Fruit fly (Drosophila melanogaster) whole organism, wandering third instar larva: ENCODE results near the gene Sem1.
A peak's percentile ranks its signal among the peaks of the same experiment; 100 is the strongest.

Experiments
- Abd-B ChIP-seq: fragments of >200 bp; optimal IDR thresholded peaks from 2 replicates; lab custom pipeline; 2017; ENCODE audit warnings: missing biosample characterization, missing genetic modification characterization
- CG32264 ChIP-seq: fragments of 200-800 bp; sonication (Bioruptor generic); optimal IDR thresholded peaks from 2 replicates; lab custom pipeline; 2016; ENCODE audit warnings: missing biosample characterization, missing genetic modification characterization
- CG9705 ChIP-seq: fragments of 200-800 bp; sonication (Bioruptor generic); optimal IDR thresholded peaks from 2 replicates; lab custom pipeline; 2018; ENCODE audit warnings: missing biosample characterization, mild to moderate bottlenecking, missing genetic modification characterization
- CrebA ChIP-seq: fragments of 200-800 bp; sonication (Bioruptor generic); optimal IDR thresholded peaks from 2 replicates; lab custom pipeline; 2016; ENCODE audit warnings: missing biosample characterization, mild to moderate bottlenecking, missing genetic modification characterization, borderline replicate concordance
- Dfd ChIP-seq: fragments of >200 bp; optimal IDR thresholded peaks from 2 replicates; lab custom pipeline; 2017; ENCODE audit warnings: missing biosample characterization, missing genetic modification characterization
- Dif ChIP-seq: fragments of 200-275, 200-300 bp; sonication (Bioruptor generic); optimal IDR thresholded peaks from 2 replicates; lab custom pipeline; 2018; ENCODE audit warnings: missing biosample characterization, missing genetic modification characterization; ENCODE audit not compliant: partially characterized antibody
- GATAd ChIP-seq: sonication (Bioruptor generic); optimal IDR thresholded peaks from 2 replicates; lab custom pipeline; 2016; ENCODE audit warnings: missing biosample characterization, missing genetic modification characterization
- HLH106 ChIP-seq: fragments of 200-800 bp; optimal IDR thresholded peaks from 3 replicates; lab custom pipeline; 2019; ENCODE audit warnings: missing biosample characterization, mild to moderate bottlenecking, missing genetic modification characterization, moderate library complexity
- Hnf4 ChIP-seq: fragments of 200-800 bp; sonication (Bioruptor generic); optimal IDR thresholded peaks from 2 replicates; lab custom pipeline; 2016; ENCODE audit warnings: missing biosample characterization, mild to moderate bottlenecking, missing genetic modification characterization
- Hr78 ChIP-seq: fragments of >200 bp; optimal IDR thresholded peaks from 2 replicates; lab custom pipeline; 2017; ENCODE audit warnings: missing biosample characterization, missing genetic modification characterization
- Hr83 ChIP-seq: fragments of 200-300 bp; sonication (Bioruptor generic); optimal IDR thresholded peaks from 2 replicates; lab custom pipeline; 2016; ENCODE audit warnings: missing biosample characterization, mild to moderate bottlenecking, missing genetic modification characterization, moderate library complexity; ENCODE audit not compliant: poor library complexity, severe bottlenecking
- Jra ChIP-seq: sonication (Bioruptor generic); optimal IDR thresholded peaks from 2 replicates; lab custom pipeline; 2016; ENCODE audit warnings: missing biosample characterization, missing genetic modification characterization
- Mio ChIP-seq: sonication (Bioruptor generic); optimal IDR thresholded peaks from 2 replicates; lab custom pipeline; 2016; ENCODE audit warnings: missing biosample characterization, missing genetic modification characterization
- Myc ChIP-seq: fragments of >200 bp; optimal IDR thresholded peaks from 2 replicates; lab custom pipeline; 2017
- N ChIP-seq: fragments of >200 bp; optimal IDR thresholded peaks from 2 replicates; lab custom pipeline; 2018; ENCODE audit warnings: missing biosample characterization, missing external identifiers, missing genetic modification characterization
- OdsH ChIP-seq: fragments of 200-800 bp; sonication (Bioruptor generic); optimal IDR thresholded peaks from 2 replicates; lab custom pipeline; 2016; ENCODE audit warnings: missing biosample characterization, mild to moderate bottlenecking, missing genetic modification characterization
- Rel ChIP-seq, 2 experiments: fragments of 200-800 bp; sonication (Bioruptor generic) in 1 of 2; optimal IDR thresholded peaks; 2 replicates in 1 of 2; 3 replicates in 1 of 2; lab custom pipeline; 2016 to 2019; ENCODE audit warnings: mild to moderate bottlenecking in 2 of 2, missing biosample characterization in 2 of 2, missing genetic modification characterization in 2 of 2, moderate library complexity in 1 of 2
- Sp1 ChIP-seq: fragments of 200-800 bp; sonication (Bioruptor generic); optimal IDR thresholded peaks from 3 replicates; lab custom pipeline; 2019; ENCODE audit warnings: missing biosample characterization, mild to moderate bottlenecking, missing genetic modification characterization, moderate library complexity
- Vsx2 ChIP-seq: fragments of 200-300, 225-300 bp; sonication (Bioruptor generic); optimal IDR thresholded peaks from 2 replicates; lab custom pipeline; 2018; ENCODE audit warnings: missing biosample characterization, missing genetic modification characterization; ENCODE audit not compliant: partially characterized antibody
- br ChIP-seq: fragments of 200-800 bp; sonication (Bioruptor generic); optimal IDR thresholded peaks from 2 replicates; lab custom pipeline; 2016; ENCODE audit warnings: missing biosample characterization, missing genetic modification characterization
- brk ChIP-seq: fragments of 200-800 bp; sonication (Bioruptor generic); optimal IDR thresholded peaks from 2 replicates; lab custom pipeline; 2016; ENCODE audit warnings: missing biosample characterization, mild to moderate bottlenecking, missing genetic modification characterization
- dl ChIP-seq, 2 experiments: fragments of 175-275, 200-275 bp in 1 of 2; fragments of 200-275 bp in 1 of 2; sonication (Bioruptor generic); optimal IDR thresholded peaks; lab custom pipeline; 2018; ENCODE audit warnings: mild to moderate bottlenecking in 2 of 2, missing biosample characterization in 2 of 2, missing genetic modification characterization in 2 of 2, moderate library complexity in 2 of 2; ENCODE audit not compliant: partially characterized antibody in 2 of 2, insufficient read depth in 1 of 2
- dmrt93B ChIP-seq: fragments of 200-800 bp; sonication (Bioruptor generic); optimal IDR thresholded peaks from 2 replicates; lab custom pipeline; 2018; ENCODE audit warnings: missing biosample characterization, mild to moderate bottlenecking, missing genetic modification characterization
- dsf ChIP-seq: sonication (Bioruptor generic); optimal IDR thresholded peaks from 2 replicates; lab custom pipeline; 2016; ENCODE audit warnings: missing biosample characterization, missing genetic modification characterization, borderline replicate concordance
- ey ChIP-seq: fragments of 200-800 bp; sonication (Bioruptor generic); optimal IDR thresholded peaks from 2 replicates; lab custom pipeline; 2016; ENCODE audit warnings: missing biosample characterization, missing genetic modification characterization
- foxo ChIP-seq, 2 experiments: fragments of 200-800 bp; sonication (Bioruptor generic); optimal IDR thresholded peaks; 2 replicates in 1 of 2; 3 replicates in 1 of 2; lab custom pipeline; 2016 to 2017; ENCODE audit warnings: missing biosample characterization in 2 of 2, missing genetic modification characterization in 2 of 2
- fru ChIP-seq: fragments of 200-800 bp; sonication (Bioruptor generic); optimal IDR thresholded peaks from 3 replicates; lab custom pipeline; 2016; ENCODE audit warnings: missing biosample characterization, mild to moderate bottlenecking, missing genetic modification characterization
- h ChIP-seq: fragments of 200-800 bp; sonication (Bioruptor generic); optimal IDR thresholded peaks from 3 replicates; lab custom pipeline; 2016; ENCODE audit warnings: missing biosample characterization, mild to moderate bottlenecking, missing genetic modification characterization
- jim ChIP-seq: fragments of 175-275, 200-325 bp; sonication (Bioruptor generic); optimal IDR thresholded peaks from 2 replicates; lab custom pipeline; 2016; ENCODE audit warnings: missing biosample characterization, mild to moderate bottlenecking, missing genetic modification characterization
- lola ChIP-seq: fragments of >200 bp; optimal IDR thresholded peaks from 2 replicates; lab custom pipeline; 2017; ENCODE audit warnings: missing biosample characterization, missing genetic modification characterization
- pan ChIP-seq: fragments of >200 bp; optimal IDR thresholded peaks from 2 replicates; lab custom pipeline; 2017
- psq ChIP-seq: fragments of 200-800 bp; sonication (Bioruptor generic); optimal IDR thresholded peaks from 3 replicates; lab custom pipeline; 2017; ENCODE audit warnings: missing biosample characterization, mild to moderate bottlenecking, missing genetic modification characterization, moderate library complexity
- rgr ChIP-seq: fragments of 200-800 bp; sonication (Bioruptor generic); optimal IDR thresholded peaks from 3 replicates; lab custom pipeline; 2016; ENCODE audit warnings: missing biosample characterization, mild to moderate bottlenecking, missing genetic modification characterization
- sage ChIP-seq: fragments of 200-800 bp; sonication (Bioruptor generic); optimal IDR thresholded peaks from 2 replicates; lab custom pipeline; 2016; ENCODE audit warnings: missing biosample characterization, mild to moderate bottlenecking, missing genetic modification characterization
- sv ChIP-seq: fragments of 200-800 bp; sonication (Bioruptor generic); optimal IDR thresholded peaks from 3 replicates; lab custom pipeline; 2016; ENCODE audit warnings: missing biosample characterization, missing genetic modification characterization
- tai ChIP-seq: sonication (Bioruptor generic); optimal IDR thresholded peaks from 2 replicates; lab custom pipeline; 2016; ENCODE audit warnings: missing biosample characterization, missing genetic modification characterization
- usp ChIP-seq: fragments of >200 bp; optimal IDR thresholded peaks from 2 replicates; lab custom pipeline; 2017; ENCODE audit warnings: missing biosample characterization, missing genetic modification characterization
- woc ChIP-seq: sonication (Bioruptor generic); optimal IDR thresholded peaks from 2 replicates; lab custom pipeline; 2016; ENCODE audit warnings: missing biosample characterization, mild to moderate bottlenecking, missing genetic modification characterization

The Sem1 gene

DNA sequence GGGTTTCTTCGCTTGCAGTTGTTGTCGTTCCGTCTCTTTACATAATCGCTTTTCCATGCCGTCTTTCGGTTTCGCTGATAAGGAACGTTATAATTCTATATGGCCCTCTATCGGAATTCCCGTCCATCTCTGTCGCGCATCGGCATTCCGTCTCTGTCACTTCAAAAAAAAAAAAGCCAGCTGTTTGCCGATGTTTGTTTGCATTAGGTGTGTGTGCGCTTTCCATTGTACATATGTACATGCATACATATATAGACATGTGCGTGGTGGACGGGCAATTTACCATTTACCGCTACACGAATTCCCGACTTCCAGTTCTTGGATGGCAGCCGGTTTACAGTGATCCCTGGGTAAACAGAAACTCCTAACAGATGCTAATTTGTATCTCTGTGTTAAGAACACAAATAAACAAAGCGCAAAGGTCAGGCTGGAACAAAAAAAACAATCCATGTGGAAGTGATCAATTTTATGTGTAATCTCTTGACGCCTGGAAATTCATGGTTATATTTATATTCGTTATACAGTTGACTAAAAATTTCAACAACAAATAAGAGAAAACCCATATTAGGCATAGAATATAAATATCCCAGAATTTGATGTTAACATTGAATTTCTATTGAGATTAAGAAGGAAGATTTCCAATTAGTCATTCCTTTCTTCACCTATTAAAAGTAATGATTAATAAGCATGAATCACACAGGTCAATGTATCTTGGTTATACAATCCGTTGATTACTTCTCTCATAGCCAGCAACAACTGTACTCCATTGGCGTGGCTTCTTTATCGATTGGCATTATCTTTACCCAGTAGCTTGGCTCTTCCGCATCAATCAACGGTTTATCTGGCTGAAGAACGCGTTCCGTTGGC is 20.5 kb upstream of the Sem1 start:
- TF ChIP-seq h (GFP tag; lab: Kevin White, UChicago) (peak; percentile 14), foxo (GFP tag; optimal IDR thresholded peaks at IDR 0.05; lab: Kevin White, UChicago) (peak in 1 of 2 experiments; percentile 43), brk (GFP tag; lab: Kevin White, UChicago) (no peak), fru (GFP tag; lab: Kevin White, UChicago) (peak; percentile 48), N (GFP tag; lab: Kevin White, UChicago) (no peak), psq (GFP tag; lab: Kevin White, UChicago) (peak; percentile 3), sage (GFP tag; lab: Kevin White, UChicago) (no peak), CG9705 (GFP tag; lab: Kevin White, UChicago) (no peak), pan (lab: Kevin White, UChicago) (no peak), tai (GFP tag; lab: Kevin White, UChicago) (no peak), Dfd (GFP tag; lab: Kevin White, UChicago) (no peak), Sp1 (peak; percentile 14), Jra (GFP tag; lab: Kevin White, UChicago) (no peak), rgr (GFP tag; lab: Kevin White, UChicago) (peak; percentile 8), GATAd (GFP tag; lab: Kevin White, UChicago) (no peak), jim (GFP tag; lab: Kevin White, UChicago) (no peak), dl (GFP tag; optimal IDR thresholded peaks at IDR 0.05; lab: Kevin White, UChicago; ENCODE audit: insufficient read depth in 1 of 2, partially characterized antibody in 2 of 2) (no peak), Abd-B (GFP tag; lab: Kevin White, UChicago) (no peak), sv (no peak), Hr78 (GFP tag; lab: Kevin White, UChicago) (no peak), Vsx2 (GFP tag; lab: Kevin White, UChicago) (no peak), OdsH (GFP tag; lab: Kevin White, UChicago) (no peak), Mio (GFP tag; lab: Kevin White, UChicago) (no peak), woc (GFP tag; lab: Kevin White, UChicago) (peak; percentile 4), dsf (GFP tag; lab: Kevin White, UChicago) (no peak), lola (GFP tag; lab: Kevin White, UChicago) (no peak), HLH106 (peak; percentile 44), br (GFP tag; lab: Kevin White, UChicago) (no peak), Rel (GFP tag; optimal IDR thresholded peaks at IDR 0.05; lab: Kevin White, UChicago) (no peak), Rel (tag; optimal IDR thresholded peaks at IDR 0.05; lab: Kevin White, UChicago) (no peak), Hnf4 (no peak), Hr83 (GFP tag; lab: Kevin White, UChicago) (peak; percentile 26), CG32264 (no peak), ey (GFP tag; lab: Kevin White, UChicago) (peak; percentile 7), CrebA (GFP tag; lab: Kevin White, UChicago) (no peak), dmrt93B (GFP tag; lab: Kevin White, UChicago) (peak; percentile 23), Dif (GFP tag; lab: Kevin White, UChicago) (no peak), Myc (no peak), usp (GFP tag; lab: Kevin White, UChicago) (no peak)

- no peak for TF ChIP-seq brk (GFP tag; lab: Kevin White, UChicago)
- peak; percentile 17 for TF ChIP-seq OdsH (GFP tag; lab: Kevin White, UChicago)
- TF ChIP-seq CG32264: no peak
- no peak for TF ChIP-seq foxo (GFP tag; optimal IDR thresholded peaks at IDR 0.05; lab: Kevin White, UChicago)
These were observed 16.1 kb upstream of the Sem1 start for dm6 chr2L:7047703-7048102.
